Fruit fly (Drosophila melanogaster) whole organism, adult: Measurements from ENCODE around the gene CLIP-190.

ENCODE experiments used
- CG11617 ChIP-seq: fragments of 200-800 bp; sonication (Bioruptor generic); optimal IDR thresholded peaks from 2 replicates; lab custom pipeline; 2017; ENCODE audit warnings: mild to moderate bottlenecking, missing biosample characterization, missing genetic modification reagents, missing genetic modification characterization
- CG12768 ChIP-seq: fragments of 200-800 bp; sonication (Bioruptor generic); optimal IDR thresholded peaks from 2 replicates; lab custom pipeline; 2017; ENCODE audit warnings: missing biosample characterization, missing genetic modification characterization, mild to moderate bottlenecking, moderate library complexity, missing genetic modification reagents
- CG14711 ChIP-seq: fragments of 200-800 bp; sonication (Bioruptor generic); optimal IDR thresholded peaks from 2 replicates; lab custom pipeline; 2018; ENCODE audit warnings: missing biosample characterization, mild to moderate bottlenecking, missing genetic modification characterization, moderate library complexity
- CG1620 ChIP-seq: fragments of 200-800 bp; sonication (Bioruptor generic); optimal IDR thresholded peaks from 2 replicates; lab custom pipeline; 2016; ENCODE audit warnings: missing biosample characterization, missing genetic modification characterization
- CG33017 ChIP-seq: fragments of 200-800 bp; sonication (Bioruptor generic); optimal IDR thresholded peaks from 2 replicates; lab custom pipeline; 2018; ENCODE audit warnings: missing biosample characterization, mild to moderate bottlenecking, missing genetic modification characterization, moderate library complexity
- CG5204 ChIP-seq: fragments of 200-800 bp; sonication (Bioruptor generic); optimal IDR thresholded peaks from 2 replicates; lab custom pipeline; 2016; ENCODE audit warnings: missing biosample characterization, missing genetic modification characterization
- CG7045 ChIP-seq: fragments of 200-800 bp; sonication (Bioruptor generic); optimal IDR thresholded peaks from 2 replicates; lab custom pipeline; 2017; ENCODE audit warnings: missing biosample characterization, mild to moderate bottlenecking, missing genetic modification characterization
- CG7101 ChIP-seq: fragments of 200-800 bp; sonication (Bioruptor generic); optimal IDR thresholded peaks from 2 replicates; lab custom pipeline; 2018; ENCODE audit warnings: missing biosample characterization, mild to moderate bottlenecking, missing genetic modification characterization, moderate library complexity
- Clk ChIP-seq: fragments of 200-800 bp; sonication (Bioruptor generic); optimal IDR thresholded peaks from 2 replicates; lab custom pipeline; 2017; ENCODE audit warnings: missing biosample characterization, missing genetic modification characterization
- Crg-1 ChIP-seq: fragments of 200-800 bp; sonication (Bioruptor generic); optimal IDR thresholded peaks from 2 replicates; lab custom pipeline; 2016; ENCODE audit warnings: missing biosample characterization, missing genetic modification characterization
- Hr96 ChIP-seq: fragments of 200-800 bp; sonication (Bioruptor generic); optimal IDR thresholded peaks from 2 replicates; lab custom pipeline; 2016; ENCODE audit warnings: missing biosample characterization, missing genetic modification characterization
- Mnt ChIP-seq: fragments of 200-800 bp; sonication (Bioruptor generic); optimal IDR thresholded peaks from 2 replicates; lab custom pipeline; 2016; ENCODE audit warnings: missing biosample characterization, mild to moderate bottlenecking, missing genetic modification characterization
- bab1 ChIP-seq: fragments of 200-800 bp; sonication (Bioruptor generic); optimal IDR thresholded peaks from 3 replicates; lab custom pipeline; 2019; ENCODE audit warnings: missing biosample characterization, mild to moderate bottlenecking, missing genetic modification characterization, moderate library complexity
- cic ChIP-seq: fragments of 200-800 bp; sonication (Bioruptor generic); optimal IDR thresholded peaks from 2 replicates; lab custom pipeline; 2017; ENCODE audit warnings: missing biosample characterization, mild to moderate bottlenecking, missing genetic modification characterization, moderate library complexity
- cnc ChIP-seq, 2 experiments: fragments of >200 bp; optimal IDR thresholded peaks; 2 replicates each; lab custom pipeline; 2017
- kay ChIP-seq: fragments of 200-800 bp; sonication (Bioruptor generic); peaks from one replicate; lab custom pipeline; 2016; ENCODE audit warnings: missing biosample characterization, missing genetic modification characterization, borderline replicate concordance
- ovo ChIP-seq: fragments of 200-800 bp; sonication (Bioruptor generic); optimal IDR thresholded peaks from 2 replicates; lab custom pipeline; 2016; ENCODE audit warnings: missing biosample characterization, missing genetic modification characterization
- pad ChIP-seq: fragments of 200-800 bp; sonication (Bioruptor generic); optimal IDR thresholded peaks from 3 replicates; lab custom pipeline; 2017; ENCODE audit warnings: missing biosample characterization, missing genetic modification characterization, mild to moderate bottlenecking, moderate library complexity, missing genetic modification reagents
- tj ChIP-seq: fragments of 200-800 bp; sonication (Bioruptor generic); optimal IDR thresholded peaks from 3 replicates; lab custom pipeline; 2017; ENCODE audit warnings: missing biosample characterization, mild to moderate bottlenecking, missing genetic modification characterization, moderate library complexity
- toe ChIP-seq: fragments of 200-800 bp; sonication (Bioruptor generic); optimal IDR thresholded peaks from 2 replicates; lab custom pipeline; 2016; ENCODE audit warnings: missing biosample characterization, missing genetic modification characterization

CLIP-190 gene

DNA sequence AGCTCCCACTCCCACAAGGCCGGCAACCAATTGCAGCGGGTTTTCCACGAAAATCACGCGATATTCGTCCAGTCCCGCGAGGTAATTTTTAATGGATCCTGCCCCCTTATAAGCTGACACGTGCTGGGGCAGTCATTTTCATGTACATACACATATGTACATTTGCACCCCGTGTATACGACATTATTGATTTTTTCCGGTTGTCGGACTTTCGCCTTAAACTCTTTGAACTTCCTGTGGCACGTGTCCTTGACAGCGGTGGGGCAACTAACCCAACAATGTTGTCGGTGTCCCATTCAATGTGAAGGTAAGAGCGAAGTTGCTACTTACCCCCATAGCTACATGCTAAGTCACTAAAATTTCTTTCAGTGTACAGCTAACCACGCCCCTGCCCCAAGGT is 67.6 kb downstream of the CLIP-190 start:
- TF ChIP-seq bab1 (GFP tag; lab: Kevin White, UChicago) (no peak), pad (GFP tag; lab: Kevin White, UChicago) (no peak), CG5204 (GFP tag; lab: Kevin White, UChicago) (no peak), CG12768 (GFP tag; lab: Kevin White, UChicago) (no peak), Mnt (no peak), cic (GFP tag; lab: Kevin White, UChicago) (no peak), toe (GFP tag; lab: Kevin White, UChicago) (no peak), Clk (GFP tag; lab: Kevin White, UChicago) (no peak), kay (GFP tag; lab: Kevin White, UChicago) (no peak), CG7101 (no peak), Crg-1 (GFP tag; lab: Kevin White, UChicago) (no peak), CG11617 (GFP tag; lab: Kevin White, UChicago) (no peak), Hr96 (GFP tag; lab: Kevin White, UChicago) (no peak), tj (GFP tag; lab: Kevin White, UChicago) (no peak), CG14711 (tag; lab: Kevin White, UChicago) (no peak), CG1620 (no peak), CG33017 (tag; lab: Kevin White, UChicago) (no peak), ovo (no peak), cnc (optimal IDR thresholded peaks at IDR 0.05; lab: Kevin White, UChicago) (no peak)

DNA sequence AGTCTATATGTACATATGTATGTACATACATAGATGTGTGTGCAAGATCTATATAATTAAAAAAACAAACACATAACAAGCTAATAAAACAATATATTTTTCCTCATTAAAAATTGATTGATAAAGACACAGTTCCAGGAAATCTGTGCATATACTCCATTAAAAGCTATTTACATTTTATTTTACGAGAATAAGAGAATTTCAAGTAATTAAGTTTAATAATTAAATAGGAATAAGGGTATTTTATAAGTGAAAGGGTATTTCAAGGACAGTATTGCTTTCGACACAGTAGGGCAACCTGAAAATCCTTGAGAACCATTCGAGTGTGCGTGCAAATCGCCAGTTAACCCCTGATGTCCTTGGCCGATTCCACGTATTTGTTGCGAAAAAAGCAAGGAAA is 68.1 kb downstream of the CLIP-190 start, which contains the start of gene CG5050:
TSS of gene CG5050 (plus strand) at position 301 of the 400 bp plus-strand sequence.
- TF ChIP-seq bab1 (GFP tag; lab: Kevin White, UChicago): no peak
- TF ChIP-seq cnc (optimal IDR thresholded peaks at IDR 0.05; lab: Kevin White, UChicago): no peak
- no peak for TF ChIP-seq CG7101
- TF ChIP-seq CG14711 (tag; lab: Kevin White, UChicago): no peak
- TF ChIP-seq CG11617 (GFP tag; lab: Kevin White, UChicago): no peak
- TF ChIP-seq Crg-1 (GFP tag; lab: Kevin White, UChicago): no peak
- no peak for TF ChIP-seq cic (GFP tag; lab: Kevin White, UChicago)
- TF ChIP-seq ovo: no peak
- TF ChIP-seq CG12768 (GFP tag; lab: Kevin White, UChicago): no peak
- no peak for TF ChIP-seq Clk (GFP tag; lab: Kevin White, UChicago)
- no peak for TF ChIP-seq tj (GFP tag; lab: Kevin White, UChicago)
- TF ChIP-seq Hr96 (GFP tag; lab: Kevin White, UChicago): no peak
- TF ChIP-seq CG5204 (GFP tag; lab: Kevin White, UChicago): no peak
- TF ChIP-seq CG7045 (GFP tag; lab: Kevin White, UChicago): no peak
- no peak for TF ChIP-seq CG1620
- no peak for TF ChIP-seq toe (GFP tag; lab: Kevin White, UChicago)

dm6 chr2L:17455823-17456222 is 71.3 kb downstream of the CLIP-190 start, which contains the start of gene SPH93:
TSS of gene SPH93 (minus strand) at chr2L:17455923.
- no peak for TF ChIP-seq pad (GFP tag; lab: Kevin White, UChicago)
- no peak for TF ChIP-seq CG5204 (GFP tag; lab: Kevin White, UChicago)
- TF ChIP-seq CG11617 (GFP tag; lab: Kevin White, UChicago): no peak
- TF ChIP-seq CG12768 (GFP tag; lab: Kevin White, UChicago): no peak
- no peak for TF ChIP-seq CG1620
- no peak for TF ChIP-seq Crg-1 (GFP tag; lab: Kevin White, UChicago)
- TF ChIP-seq tj (GFP tag; lab: Kevin White, UChicago): no peak
- no peak for TF ChIP-seq CG33017 (tag; lab: Kevin White, UChicago)

DNA sequence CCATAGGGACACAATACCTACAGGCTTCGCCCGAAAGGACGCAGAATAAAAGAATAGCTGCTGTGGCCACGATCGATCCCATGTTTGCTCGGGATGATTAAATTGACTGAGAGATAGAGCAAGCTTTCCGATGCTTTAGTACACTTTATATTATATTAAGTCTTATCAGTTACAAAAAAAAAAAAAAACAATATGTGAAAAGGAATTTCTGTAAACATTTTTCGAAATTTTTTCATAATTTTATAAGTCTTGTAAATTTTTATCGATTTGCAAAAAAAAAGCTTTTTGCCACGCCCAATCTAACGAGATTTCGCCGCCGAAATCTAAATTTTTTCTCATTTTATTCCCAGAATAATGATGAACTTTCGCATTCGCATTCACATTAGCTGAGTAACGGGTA is 73.4 kb downstream of the CLIP-190 start, which contains the start of gene CG18563:
TSS of gene CG18563 (minus strand) at position 101 of the 400 bp plus-strand sequence.
- peak; percentile 70 for TF ChIP-seq kay (GFP tag; lab: Kevin White, UChicago)
- TF ChIP-seq Crg-1 (GFP tag; lab: Kevin White, UChicago): no peak
